Fruit fly (Drosophila melanogaster) whole organism, embryonic: Measurements from ENCODE around the gene Nxf3.
A peak's percentile ranks its signal among the peaks of the same experiment; 100 is the strongest.

Experiments
- Antp ChIP-seq: fragments of 200-800 bp; sonication (Bioruptor generic); optimal IDR thresholded peaks from 3 replicates; lab custom pipeline; 2016; ENCODE audit warnings: missing biosample characterization, missing genetic modification characterization
- Atf6 ChIP-seq: fragments of 200-800 bp; sonication (Bioruptor generic); IDR thresholded peaks from 2 replicates; pipeline ENCODE4 v1.3.6; 2022; ENCODE audit warnings: missing biosample characterization, missing genetic modification characterization
- CG10543 ChIP-seq: fragments of 200-800 bp; sonication (Bioruptor generic); optimal IDR thresholded peaks from 3 replicates; lab custom pipeline; 2017; ENCODE audit warnings: missing biosample characterization, mild to moderate bottlenecking, missing genetic modification characterization, moderate library complexity
- CG11093 ChIP-seq: fragments of 200-800 bp; sonication (Bioruptor generic); IDR thresholded peaks from 3 replicates; pipeline ENCODE4 v1.3.6; 2022; ENCODE audit warnings: missing biosample characterization, missing genetic modification characterization
- CG12071 ChIP-seq: fragments of 200-800 bp; sonication (Bioruptor generic); optimal IDR thresholded peaks from 3 replicates; lab custom pipeline; 2018; ENCODE audit warnings: missing biosample characterization, mild to moderate bottlenecking, missing genetic modification characterization
- CG12236 ChIP-seq: fragments of 200-800 bp; sonication (Bioruptor generic); optimal IDR thresholded peaks from 2 replicates; lab custom pipeline; 2016; ENCODE audit warnings: missing biosample characterization, missing genetic modification characterization
- CG12769 ChIP-seq: fragments of 200-800 bp; sonication (Bioruptor generic); optimal IDR thresholded peaks from 2 replicates; lab custom pipeline; 2019; ENCODE audit warnings: missing biosample characterization, mild to moderate bottlenecking, missing genetic modification characterization, moderate library complexity
- CG13296 ChIP-seq: fragments of 200-800 bp; sonication (Bioruptor generic); optimal IDR thresholded peaks from 3 replicates; lab custom pipeline; 2018; ENCODE audit warnings: missing biosample characterization, mild to moderate bottlenecking, missing genetic modification characterization
- CG13624 ChIP-seq: fragments of 200-800 bp; sonication (Bioruptor generic); optimal IDR thresholded peaks from 2 replicates; lab custom pipeline; 2016; ENCODE audit warnings: missing biosample characterization, missing genetic modification characterization
- CG15514 ChIP-seq: fragments of 200-800 bp; sonication (Bioruptor generic); optimal IDR thresholded peaks from 3 replicates; lab custom pipeline; 2017; ENCODE audit warnings: missing biosample characterization, missing genetic modification characterization, mild to moderate bottlenecking, moderate library complexity, missing genetic modification reagents
- CG17328 ChIP-seq: fragments of 200-800 bp; sonication (Bioruptor generic); IDR thresholded peaks from 2 replicates; pipeline ENCODE4 v1.3.6; 2022; ENCODE audit warnings: missing biosample characterization, missing genetic modification characterization
- CG18599 ChIP-seq: fragments of 200-800 bp; sonication (Bioruptor generic); optimal IDR thresholded peaks from 3 replicates; lab custom pipeline; 2017; ENCODE audit warnings: missing biosample characterization, missing genetic modification characterization, mild to moderate bottlenecking, moderate library complexity, missing genetic modification reagents
- CG2120 ChIP-seq: fragments of 200-800 bp; sonication (Bioruptor generic); optimal IDR thresholded peaks from 3 replicates; lab custom pipeline; 2016; ENCODE audit warnings: missing biosample characterization, missing genetic modification characterization
- CG2875 ChIP-seq: fragments of 200-800 bp; sonication (Bioruptor generic); optimal IDR thresholded peaks from 2 replicates; lab custom pipeline; 2017; ENCODE audit warnings: missing biosample characterization, mild to moderate bottlenecking, missing genetic modification characterization, missing genetic modification reagents
- CG33213 ChIP-seq: fragments of 200-800 bp; sonication (Bioruptor generic); optimal IDR thresholded peaks from 3 replicates; lab custom pipeline; 2016; ENCODE audit warnings: missing biosample characterization, missing genetic modification characterization
- CG33557 ChIP-seq: fragments of 200-800 bp; sonication (Bioruptor generic); optimal IDR thresholded peaks from 2 replicates; lab custom pipeline; 2019; ENCODE audit warnings: missing biosample characterization, mild to moderate bottlenecking, missing genetic modification characterization, moderate library complexity
- CG3726 ChIP-seq: fragments of 200-800 bp; sonication (Bioruptor generic); IDR thresholded peaks from 3 replicates; pipeline ENCODE4, ENCODE4 v1.3.6; 2022; ENCODE audit warnings: missing biosample characterization, missing genetic modification characterization
- CG3847 ChIP-seq: fragments of 200-800 bp; sonication (Bioruptor generic); IDR thresholded peaks from 2 replicates; pipeline ENCODE4 v1.3.6; 2022; ENCODE audit warnings: missing biosample characterization, missing genetic modification characterization
- CG6175 ChIP-seq: fragments of 200-800 bp; sonication (Bioruptor generic); IDR thresholded peaks from 3 replicates; pipeline ENCODE4 v1.3.6; 2022; ENCODE audit warnings: missing biosample characterization, missing genetic modification characterization
- CG6813 ChIP-seq: fragments of 200-800 bp; sonication (Bioruptor generic); optimal IDR thresholded peaks from 2 replicates; lab custom pipeline; 2017; ENCODE audit warnings: missing biosample characterization, missing genetic modification characterization, mild to moderate bottlenecking, moderate library complexity, missing genetic modification reagents
- CG6854 ChIP-seq: fragments of 200-800 bp; sonication (Bioruptor generic); optimal IDR thresholded peaks from 3 replicates; lab custom pipeline; 2017; ENCODE audit warnings: missing biosample characterization, mild to moderate bottlenecking, missing genetic modification characterization
- CG8388 ChIP-seq: fragments of 200-800 bp; sonication (Bioruptor generic); optimal IDR thresholded peaks from 2 replicates; lab custom pipeline; 2019; ENCODE audit warnings: missing biosample characterization, mild to moderate bottlenecking, missing genetic modification characterization, moderate library complexity
- Camta ChIP-seq: fragments of 200-800 bp; sonication (Bioruptor generic); optimal IDR thresholded peaks from 2 replicates; lab custom pipeline; 2016; ENCODE audit warnings: missing biosample characterization, missing genetic modification characterization
- HHEX ChIP-seq: fragments of 200-800 bp; sonication (Bioruptor generic); optimal IDR thresholded peaks from 3 replicates; lab custom pipeline; 2017; ENCODE audit warnings: missing biosample characterization, mild to moderate bottlenecking, missing genetic modification characterization, missing genetic modification reagents
- HmgZ ChIP-seq: fragments of 200-800 bp; sonication (Bioruptor generic); optimal IDR thresholded peaks from 2 replicates; lab custom pipeline; 2018; ENCODE audit warnings: missing biosample characterization, mild to moderate bottlenecking, missing genetic modification characterization
- Hr39 ChIP-seq: fragments of >200 bp; optimal IDR thresholded peaks from 2 replicates; lab custom pipeline; 2017
- Meics ChIP-seq: fragments of 200-800 bp; sonication (Bioruptor generic); optimal IDR thresholded peaks from 2 replicates; lab custom pipeline; 2017; ENCODE audit warnings: missing biosample characterization, mild to moderate bottlenecking, missing genetic modification characterization
- Oaz ChIP-seq: fragments of 200-800 bp; sonication (Bioruptor generic); IDR thresholded peaks from 2 replicates; pipeline ENCODE4 v1.3.6; 2022; ENCODE audit warnings: missing biosample characterization, missing genetic modification characterization
- Six4 ChIP-seq: fragments of 200-800 bp; sonication (Bioruptor generic); optimal IDR thresholded peaks from 2 replicates; lab custom pipeline; 2016; ENCODE audit warnings: missing biosample characterization, missing genetic modification characterization
- TFAM ChIP-seq: fragments of 200-800 bp; sonication (Bioruptor generic); optimal IDR thresholded peaks from 2 replicates; lab custom pipeline; 2017; ENCODE audit warnings: missing biosample characterization, missing genetic modification characterization, inconsistent platforms
- Usf ChIP-seq: fragments of 200-800 bp; sonication (Bioruptor generic); optimal IDR thresholded peaks from 2 replicates; lab custom pipeline; 2017; ENCODE audit warnings: missing genotype, missing biosample characterization, missing genetic modification characterization
- Xrp1 ChIP-seq: fragments of 200-800 bp; sonication (Bioruptor generic); IDR thresholded peaks from 2 replicates; pipeline ENCODE4 v1.3.6; 2022; ENCODE audit warnings: missing biosample characterization, missing genetic modification characterization
- al ChIP-seq: fragments of 200-800 bp; sonication (Bioruptor generic); IDR thresholded peaks from 2 replicates; pipeline ENCODE4 v1.3.6; 2022; ENCODE audit warnings: missing biosample characterization, missing genetic modification characterization
- br ChIP-seq: fragments of >200 bp; optimal IDR thresholded peaks from 2 replicates; lab custom pipeline; 2017
- chm ChIP-seq: fragments of 200-800 bp; sonication (Bioruptor generic); IDR thresholded peaks from 2 replicates; pipeline ENCODE4 v1.3.6; 2022; ENCODE audit warnings: missing biosample characterization, missing genetic modification characterization
- crol ChIP-seq: fragments of 200-800 bp; sonication (Bioruptor generic); IDR thresholded peaks from 2 replicates; pipeline ENCODE4 v1.3.6; 2022; ENCODE audit warnings: missing biosample characterization, missing genetic modification characterization
- crp ChIP-seq, 2 experiments: fragments of 200-800 bp; sonication (Bioruptor generic); optimal IDR thresholded peaks; 2 replicates in 1 of 2; 3 replicates in 1 of 2; lab custom pipeline; 2017; ENCODE audit warnings: missing biosample characterization in 2 of 2, missing genetic modification characterization in 2 of 2, mild to moderate bottlenecking in 1 of 2, moderate library complexity in 1 of 2
- dmrt11E ChIP-seq: fragments of 200-800 bp; sonication (Bioruptor generic); optimal IDR thresholded peaks from 3 replicates; lab custom pipeline; 2018; ENCODE audit warnings: missing biosample characterization, mild to moderate bottlenecking, missing genetic modification characterization, moderate library complexity
- exex ChIP-seq: fragments of 200-800 bp; sonication (Bioruptor generic); optimal IDR thresholded peaks from 4 replicates; lab custom pipeline; 2018; ENCODE audit warnings: missing biosample characterization, mild to moderate bottlenecking, missing genetic modification characterization, moderate library complexity
- fd3F ChIP-seq: fragments of 200-800 bp; sonication (Bioruptor generic); optimal IDR thresholded peaks from 2 replicates; lab custom pipeline; 2018; ENCODE audit warnings: missing biosample characterization, mild to moderate bottlenecking, missing genetic modification characterization, moderate library complexity
- jumu ChIP-seq: fragments of 200-800 bp; sonication (Bioruptor generic); optimal IDR thresholded peaks from 3 replicates; lab custom pipeline; 2016; ENCODE audit warnings: missing biosample characterization, missing genetic modification characterization
- kay ChIP-seq: fragments of 200-800 bp; sonication (Bioruptor generic); optimal IDR thresholded peaks from 2 replicates; lab custom pipeline; 2016; ENCODE audit warnings: missing biosample characterization, missing genetic modification characterization
- ken ChIP-seq: fragments of 200-800 bp; sonication (Bioruptor generic); IDR thresholded peaks from 3 replicates; pipeline ENCODE4 v1.3.6; 2022; ENCODE audit warnings: missing biosample characterization, missing genetic modification characterization
- pros ChIP-seq: fragments of 200-800 bp; sonication (Bioruptor generic); optimal IDR thresholded peaks from 3 replicates; lab custom pipeline; 2019; ENCODE audit warnings: missing biosample characterization, mild to moderate bottlenecking, missing genetic modification characterization, moderate library complexity
- ro ChIP-seq: fragments of 200-800 bp; sonication (Bioruptor generic); IDR thresholded peaks from 2 replicates; pipeline ENCODE4 v1.3.6; 2022; ENCODE audit warnings: missing biosample characterization, missing genetic modification characterization
- schlank ChIP-seq: fragments of 200-800 bp; sonication (Bioruptor generic); optimal IDR thresholded peaks from 2 replicates; lab custom pipeline; 2018; ENCODE audit warnings: missing biosample characterization, mild to moderate bottlenecking, missing genetic modification characterization
- sob ChIP-seq: fragments of 200-800 bp; sonication (Bioruptor generic); IDR thresholded peaks from 2 replicates; pipeline ENCODE4 v1.3.6; 2022; ENCODE audit warnings: missing biosample characterization, missing genetic modification characterization
- tin ChIP-seq: fragments of 200-800 bp; sonication (Bioruptor generic); optimal IDR thresholded peaks from 3 replicates; lab custom pipeline; 2016; ENCODE audit warnings: missing biosample characterization, missing genetic modification characterization

Nxf3 gene

dm6 chr3L:13973377-13974111 is 8.5 kb downstream of the Nxf3 start, which contains the start of the genes CG13738 and Hsc70-1:
TSS of gene CG13738 (minus strand) at chr3L:13973477.
TSS of gene Hsc70-1 (plus strand) at chr3L:13974061.
- TF ChIP-seq Camta (GFP tag; lab: Kevin White, UChicago): no peak
- TF ChIP-seq Oaz: no peak
- TF ChIP-seq crol (GFP tag; lab: Robert Waterston, UW): no peak
- TF ChIP-seq CG3726 (GFP tag; lab: Robert Waterston, UW): 0 out of 3 replicates have a peak, but pooled peaks have one; percentile 41
- no peak for TF ChIP-seq exex (tag; lab: Kevin White, UChicago)
- no peak for TF ChIP-seq CG3847 (GFP tag; lab: Robert Waterston, UW)
- no peak for TF ChIP-seq Xrp1 (GFP tag; lab: Robert Waterston, UW)
- TF ChIP-seq pros (GFP tag; lab: Kevin White, UChicago): no peak
- no peak for TF ChIP-seq CG11093 (GFP tag; lab: Robert Waterston, UW)
- peak; percentile 25 for TF ChIP-seq fd3F (GFP tag; lab: Kevin White, UChicago)
- no peak for TF ChIP-seq ken (GFP tag; lab: Robert Waterston, UW)
- no peak for TF ChIP-seq TFAM (GFP tag; lab: Kevin White, UChicago)
- no peak for TF ChIP-seq Antp (GFP tag; lab: Kevin White, UChicago)
- TF ChIP-seq ro (GFP tag; lab: Robert Waterston, UW): no peak
- TF ChIP-seq CG12769 (tag; lab: Kevin White, UChicago): no peak
- no peak for TF ChIP-seq CG12236 (GFP tag; lab: Kevin White, UChicago)
- TF ChIP-seq CG6175 (GFP tag; lab: Robert Waterston, UW): no peak
- peak; percentile 39 for TF ChIP-seq CG13296 (GFP tag; lab: Kevin White, UChicago)
- TF ChIP-seq Six4 (GFP tag; lab: Kevin White, UChicago): no peak

dm6 chr3L:13982516-13982915 is 17.5 kb downstream of the Nxf3 start:
- TF ChIP-seq Hr39 (lab: Kevin White, UChicago) (peak; percentile 68), CG8388 (GFP tag; lab: Kevin White, UChicago) (no peak), jumu (GFP tag; lab: Kevin White, UChicago) (no peak)
- TF ChIP-seq, all 482 proteins: peak for 1

dm6 chr3L:13986330-13986729 is 21.3 kb downstream of the Nxf3 start, which contains the start of gene CG17362:
TSS of gene CG17362 (plus strand) at chr3L:13986620.
- TF ChIP-seq CG33557 (GFP tag; lab: Kevin White, UChicago) (no peak), HHEX (peak; percentile 28), br (lab: Kevin White, UChicago) (no peak), Usf (GFP tag; lab: Kevin White, UChicago) (no peak), chm (no peak), crp (GFP tag; optimal IDR thresholded peaks at IDR 0.05; lab: Kevin White, UChicago) (no peak), CG2875 (GFP tag; lab: Kevin White, UChicago) (no peak), tin (GFP tag; lab: Kevin White, UChicago) (no peak), dmrt11E (tag; lab: Kevin White, UChicago) (no peak), al (no peak), CG17328 (GFP tag; lab: Robert Waterston, UW) (no peak), kay (GFP tag; lab: Kevin White, UChicago) (no peak), Meics (peak; percentile 45), CG15514 (GFP tag; lab: Kevin White, UChicago) (peak; percentile 24), sob (no peak), Atf6 (GFP tag; lab: Robert Waterston, UW) (peak; percentile 21; the same call in 1 of the 2 replicates), schlank (peak; percentile 17), CG2120 (GFP tag; lab: Kevin White, UChicago) (peak; percentile 14), CG33213 (GFP tag; lab: Kevin White, UChicago) (no peak), CG12071 (GFP tag; lab: Kevin White, UChicago) (no peak), HmgZ (tag; lab: Kevin White, UChicago) (no peak), CG6854 (GFP tag; lab: Kevin White, UChicago) (no peak), CG13624 (no peak), CG18599 (GFP tag; lab: Kevin White, UChicago) (peak; percentile 73), CG6813 (GFP tag; lab: Kevin White, UChicago) (peak; percentile 18), CG10543 (GFP tag; lab: Kevin White, UChicago) (peak; percentile 17)
